Fruit fly (Drosophila melanogaster) whole organism, adult: ENCODE results near the gene CG42675.

Experiments
- CG11617 ChIP-seq: fragments of 200-800 bp; sonication (Bioruptor generic); optimal IDR thresholded peaks from 2 replicates; lab custom pipeline; 2017; ENCODE audit warnings: mild to moderate bottlenecking, missing biosample characterization, missing genetic modification reagents, missing genetic modification characterization
- CG12768 ChIP-seq: fragments of 200-800 bp; sonication (Bioruptor generic); optimal IDR thresholded peaks from 2 replicates; lab custom pipeline; 2017; ENCODE audit warnings: missing biosample characterization, missing genetic modification characterization, mild to moderate bottlenecking, moderate library complexity, missing genetic modification reagents
- CG14711 ChIP-seq: fragments of 200-800 bp; sonication (Bioruptor generic); optimal IDR thresholded peaks from 2 replicates; lab custom pipeline; 2018; ENCODE audit warnings: missing biosample characterization, mild to moderate bottlenecking, missing genetic modification characterization, moderate library complexity
- CG1620 ChIP-seq: fragments of 200-800 bp; sonication (Bioruptor generic); optimal IDR thresholded peaks from 2 replicates; lab custom pipeline; 2016; ENCODE audit warnings: missing biosample characterization, missing genetic modification characterization
- CG33017 ChIP-seq: fragments of 200-800 bp; sonication (Bioruptor generic); optimal IDR thresholded peaks from 2 replicates; lab custom pipeline; 2018; ENCODE audit warnings: missing biosample characterization, mild to moderate bottlenecking, missing genetic modification characterization, moderate library complexity
- CG5204 ChIP-seq: fragments of 200-800 bp; sonication (Bioruptor generic); optimal IDR thresholded peaks from 2 replicates; lab custom pipeline; 2016; ENCODE audit warnings: missing biosample characterization, missing genetic modification characterization
- CG7045 ChIP-seq: fragments of 200-800 bp; sonication (Bioruptor generic); optimal IDR thresholded peaks from 2 replicates; lab custom pipeline; 2017; ENCODE audit warnings: missing biosample characterization, mild to moderate bottlenecking, missing genetic modification characterization
- CG7101 ChIP-seq: fragments of 200-800 bp; sonication (Bioruptor generic); optimal IDR thresholded peaks from 2 replicates; lab custom pipeline; 2018; ENCODE audit warnings: missing biosample characterization, mild to moderate bottlenecking, missing genetic modification characterization, moderate library complexity
- Clk ChIP-seq: fragments of 200-800 bp; sonication (Bioruptor generic); optimal IDR thresholded peaks from 2 replicates; lab custom pipeline; 2017; ENCODE audit warnings: missing biosample characterization, missing genetic modification characterization
- Crg-1 ChIP-seq: fragments of 200-800 bp; sonication (Bioruptor generic); optimal IDR thresholded peaks from 2 replicates; lab custom pipeline; 2016; ENCODE audit warnings: missing biosample characterization, missing genetic modification characterization
- Hr96 ChIP-seq: fragments of 200-800 bp; sonication (Bioruptor generic); optimal IDR thresholded peaks from 2 replicates; lab custom pipeline; 2016; ENCODE audit warnings: missing biosample characterization, missing genetic modification characterization
- Mnt ChIP-seq: fragments of 200-800 bp; sonication (Bioruptor generic); optimal IDR thresholded peaks from 2 replicates; lab custom pipeline; 2016; ENCODE audit warnings: missing biosample characterization, mild to moderate bottlenecking, missing genetic modification characterization
- bab1 ChIP-seq: fragments of 200-800 bp; sonication (Bioruptor generic); optimal IDR thresholded peaks from 3 replicates; lab custom pipeline; 2019; ENCODE audit warnings: missing biosample characterization, mild to moderate bottlenecking, missing genetic modification characterization, moderate library complexity
- cic ChIP-seq: fragments of 200-800 bp; sonication (Bioruptor generic); optimal IDR thresholded peaks from 2 replicates; lab custom pipeline; 2017; ENCODE audit warnings: missing biosample characterization, mild to moderate bottlenecking, missing genetic modification characterization, moderate library complexity
- cnc ChIP-seq, 2 experiments: fragments of >200 bp; optimal IDR thresholded peaks; 2 replicates each; lab custom pipeline; 2017
- kay ChIP-seq: fragments of 200-800 bp; sonication (Bioruptor generic); peaks from one replicate; lab custom pipeline; 2016; ENCODE audit warnings: missing biosample characterization, missing genetic modification characterization, borderline replicate concordance
- ovo ChIP-seq: fragments of 200-800 bp; sonication (Bioruptor generic); optimal IDR thresholded peaks from 2 replicates; lab custom pipeline; 2016; ENCODE audit warnings: missing biosample characterization, missing genetic modification characterization
- pad ChIP-seq: fragments of 200-800 bp; sonication (Bioruptor generic); optimal IDR thresholded peaks from 3 replicates; lab custom pipeline; 2017; ENCODE audit warnings: missing biosample characterization, missing genetic modification characterization, mild to moderate bottlenecking, moderate library complexity, missing genetic modification reagents
- tj ChIP-seq: fragments of 200-800 bp; sonication (Bioruptor generic); optimal IDR thresholded peaks from 3 replicates; lab custom pipeline; 2017; ENCODE audit warnings: missing biosample characterization, mild to moderate bottlenecking, missing genetic modification characterization, moderate library complexity
- toe ChIP-seq: fragments of 200-800 bp; sonication (Bioruptor generic); optimal IDR thresholded peaks from 2 replicates; lab custom pipeline; 2016; ENCODE audit warnings: missing biosample characterization, missing genetic modification characterization

CG42675 gene

dm6 chr3R:5801703-5802436 lies 11.5 kb upstream of the CG42675 start, which contains the start of gene CG11000:
CG11000 (plus strand) TSS chr3R:5802328.
- TF ChIP-seq kay (GFP tag; lab: Kevin White, UChicago), result no peak
- TF ChIP-seq pad (GFP tag; lab: Kevin White, UChicago), result no peak
- peak; percentile 6 for TF ChIP-seq cic (GFP tag; lab: Kevin White, UChicago)
- no peak for TF ChIP-seq CG14711 (tag; lab: Kevin White, UChicago)
- no peak for TF ChIP-seq Hr96 (GFP tag; lab: Kevin White, UChicago)
- TF ChIP-seq Mnt, result no peak
- TF ChIP-seq CG33017 (tag; lab: Kevin White, UChicago), result no peak

- peak; percentile 86 for TF ChIP-seq kay (GFP tag; lab: Kevin White, UChicago)
- TF ChIP-seq toe (GFP tag; lab: Kevin White, UChicago), result no peak
- no peak for TF ChIP-seq Crg-1 (GFP tag; lab: Kevin White, UChicago)
Measured at dm6 chr3R:5821243-5821642, 7.8 kb downstream of the CG42675 start, which contains the start of gene Hpr1. Hpr1 (minus strand) TSS chr3R:5821440.

dm6 chr3R:5821750-5822149 lies 8.3 kb downstream of the CG42675 start, which contains the start of gene CG46303:
CG46303 (plus strand) TSS chr3R:5821972.
- TF ChIP-seq CG14711 (tag; lab: Kevin White, UChicago) (no peak), CG5204 (GFP tag; lab: Kevin White, UChicago) (no peak), CG7045 (GFP tag; lab: Kevin White, UChicago) (no peak), toe (GFP tag; lab: Kevin White, UChicago) (no peak), CG12768 (no peak), CG1620 (no peak), pad (GFP tag; lab: Kevin White, UChicago) (no peak), kay (GFP tag; lab: Kevin White, UChicago) (no peak), Clk (GFP tag; lab: Kevin White, UChicago) (no peak), bab1 (GFP tag; lab: Kevin White, UChicago) (no peak), cnc (optimal IDR thresholded peaks at IDR 0.05; lab: Kevin White, UChicago) (no peak), cic (GFP tag; lab: Kevin White, UChicago) (no peak), CG11617 (GFP tag; lab: Kevin White, UChicago) (no peak), tj (GFP tag; lab: Kevin White, UChicago) (no peak), Crg-1 (GFP tag; lab: Kevin White, UChicago) (no peak), Mnt (no peak)

- TF ChIP-seq CG7101 (tag; lab: Kevin White, UChicago) (peak; percentile 73), Mnt (peak; percentile 74), Hr96 (GFP tag; lab: Kevin White, UChicago) (peak; percentile 40), kay (GFP tag; lab: Kevin White, UChicago) (peak; percentile 96), CG33017 (tag; lab: Kevin White, UChicago) (peak; percentile 54), cic (GFP tag; lab: Kevin White, UChicago) (peak; percentile 20), CG5204 (GFP tag; lab: Kevin White, UChicago) (peak; percentile 64), CG12768 (peak; percentile 42), pad (GFP tag; lab: Kevin White, UChicago) (peak; percentile 63), toe (GFP tag; lab: Kevin White, UChicago) (peak; percentile 69), tj (GFP tag; lab: Kevin White, UChicago) (peak; percentile 62), ovo (GFP tag; lab: Kevin White, UChicago) (peak; percentile 57), Crg-1 (GFP tag; lab: Kevin White, UChicago) (peak; percentile 55), CG14711 (tag; lab: Kevin White, UChicago) (peak; percentile 66), CG1620 (peak; percentile 72), CG7045 (GFP tag; lab: Kevin White, UChicago) (peak; percentile 60), Clk (GFP tag; lab: Kevin White, UChicago) (peak; percentile 36), cnc (optimal IDR thresholded peaks at IDR 0.05; lab: Kevin White, UChicago) (no peak), CG11617 (GFP tag; lab: Kevin White, UChicago) (peak; percentile 74), bab1 (GFP tag; lab: Kevin White, UChicago) (peak; percentile 64)
Measured at dm6 chr3R:5824456-5824855, 11.0 kb downstream of the CG42675 start, which contains the start of the genes Sec20 and dgrn. Sec20 (minus strand) TSS chr3R:5824532. dgrn (plus strand) TSS chr3R:5824615.

dm6 chr3R:5829762-5830161 lies 16.4 kb downstream of the CG42675 start, which contains the start of gene glob3:
glob3 (plus strand) TSS chr3R:5830062.
- TF ChIP-seq bab1 (GFP tag; lab: Kevin White, UChicago) (no peak), CG1620 (no peak), Clk (GFP tag; lab: Kevin White, UChicago) (no peak), CG33017 (tag; lab: Kevin White, UChicago) (no peak), cic (GFP tag; lab: Kevin White, UChicago) (no peak), CG12768 (no peak), CG14711 (tag; lab: Kevin White, UChicago) (no peak), CG5204 (GFP tag; lab: Kevin White, UChicago) (no peak), CG11617 (GFP tag; lab: Kevin White, UChicago) (no peak), kay (GFP tag; lab: Kevin White, UChicago) (no peak)

dm6 chr3R:5831339-5831738 lies 17.9 kb downstream of the CG42675 start, which contains the start of gene CG1208:
CG1208 (plus strand) TSS chr3R:5831639.
- TF ChIP-seq CG7101 (tag; lab: Kevin White, UChicago) (no peak), kay (GFP tag; lab: Kevin White, UChicago) (no peak), pad (GFP tag; lab: Kevin White, UChicago) (no peak), cnc (optimal IDR thresholded peaks at IDR 0.05; lab: Kevin White, UChicago) (no peak), CG11617 (GFP tag; lab: Kevin White, UChicago) (no peak), bab1 (GFP tag; lab: Kevin White, UChicago) (no peak), Clk (GFP tag; lab: Kevin White, UChicago) (no peak), CG5204 (GFP tag; lab: Kevin White, UChicago) (no peak), CG33017 (tag; lab: Kevin White, UChicago) (no peak), CG14711 (tag; lab: Kevin White, UChicago) (no peak), cic (GFP tag; lab: Kevin White, UChicago) (no peak), tj (GFP tag; lab: Kevin White, UChicago) (no peak), CG1620 (no peak), toe (GFP tag; lab: Kevin White, UChicago) (no peak), Hr96 (GFP tag; lab: Kevin White, UChicago) (no peak)
